Fruit fly (Drosophila melanogaster) S2 (cell line): Measurements from ENCODE around the gene SrpRbeta.

Source experiments
- CG8478 ChIP-seq: fragments of >200 bp; optimal IDR thresholded peaks from 2 replicates; lab custom pipeline; 2018
- CTCF ChIP-seq, 2 experiments: fragments of >200 bp; optimal IDR thresholded peaks; 2 replicates each; lab custom pipeline; 2018

DNA sequence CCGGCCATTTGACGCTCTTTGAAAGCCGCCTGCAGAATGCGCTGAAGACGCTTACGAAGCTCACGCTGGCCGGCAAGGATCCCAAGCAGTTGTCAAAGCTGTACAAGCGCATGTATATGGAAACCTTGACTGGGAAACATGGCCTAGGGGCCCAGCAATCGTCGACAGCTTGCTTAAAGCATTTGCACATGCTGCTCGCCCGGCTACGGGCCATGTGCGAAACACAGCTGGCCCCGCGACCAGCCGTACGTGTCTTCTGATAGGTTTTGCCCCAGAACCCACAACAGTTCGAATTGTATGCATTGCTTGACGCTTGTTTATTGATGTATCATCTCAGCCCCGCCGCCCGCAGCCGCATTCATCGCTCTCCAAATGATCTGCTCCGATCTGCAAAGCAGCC, 5.2 kb upstream of the SrpRbeta start:
- TF ChIP-seq CG8478 (no peak), CTCF (optimal IDR thresholded peaks at IDR 0.05; lab: Kevin White, UChicago) (no peak)
